Fruit fly (Drosophila melanogaster) S2 (cell line): ENCODE data around the gene CG42353.

Experiments
- CG8478 ChIP-seq: fragments of >200 bp; optimal IDR thresholded peaks from 2 replicates; lab custom pipeline; 2018
- CTCF ChIP-seq, 2 experiments: fragments of >200 bp; optimal IDR thresholded peaks; 2 replicates each; lab custom pipeline; 2018

DNA sequence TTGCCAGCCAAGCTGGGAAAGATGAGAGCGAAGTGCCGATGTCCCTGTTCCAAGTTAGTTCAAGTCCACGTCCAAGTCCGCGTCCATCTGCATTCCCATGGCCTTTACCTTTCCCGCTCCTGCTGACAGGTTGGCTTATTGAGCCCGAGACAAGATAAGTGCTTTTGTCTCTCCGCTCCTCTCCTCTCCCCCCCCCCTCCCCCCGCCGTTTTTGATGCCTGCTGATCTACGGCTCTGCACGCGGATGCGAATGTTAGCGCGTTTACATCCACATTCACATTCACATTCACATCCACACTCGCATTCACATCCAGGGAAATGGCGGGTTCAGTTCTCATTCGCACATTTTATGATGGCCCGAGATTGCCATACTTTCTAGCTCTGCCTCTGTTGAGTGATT is 30.6 kb upstream of the CG42353 start:
- TF ChIP-seq CTCF (optimal IDR thresholded peaks at IDR 0.05; lab: Kevin White, UChicago) (no peak), CG8478 (lab: Kevin White, UChicago) (no peak)
